In genomic region chrIII:13692555-13692954, ce11 we compare ENCODE assay signal across 4 worm cellular contexts.
TF ChIP-seq lines count a peak whose summit lies in the region.

Gene cyn-2 (plus strand): TSS chrIII:13692668.

TF ChIP-seq in whole organism, L3 larva, 47 proteins besides CTCF, POLR2A, EP300 and RAD21:
- no peak for TF ChIP-seq daf-12 (tag; optimal IDR thresholded peaks at IDR 0.05; lab: Kevin White, UChicago)
- TF ChIP-seq ceh-28 (tag; optimal IDR thresholded peaks at IDR 0.05; lab: Kevin White, UChicago) = peak; percentile 27

TF ChIP-seq in whole organism, L4 larva, 104 proteins besides CTCF, POLR2A, EP300 and RAD21:
- peak; percentile 32 for TF ChIP-seq ama-1 (optimal IDR thresholded peaks at IDR 0.05; lab: Kevin White, UChicago)
- no peak for TF ChIP-seq saeg-2 (GFP tag; IDR thresholded peaks at IDR 0.05; lab: Robert Waterston, UW)
- TF ChIP-seq snpc-1.2 (GFP tag; IDR thresholded peaks at IDR 0.05; lab: Robert Waterston, UW) = no peak
- TF ChIP-seq daf-19 (GFP tag; conservative IDR thresholded peaks at IDR 0.05; lab: Robert Waterston, UW) = 0 out of 2 replicates have a peak, but pooled peaks have one; percentile 8
- no peak for TF ChIP-seq hmg-1.1 (GFP tag; IDR thresholded peaks at IDR 0.05; lab: Robert Waterston, UW)
- TF ChIP-seq nhr-28 (tag; optimal IDR thresholded peaks at IDR 0.05; lab: Kevin White, UChicago) = no peak
- peak; percentile 38 for TF ChIP-seq mes-2 (tag; optimal IDR thresholded peaks at IDR 0.05; lab: Kevin White, UChicago; ENCODE audit: poor library complexity, severe bottlenecking)
- TF ChIP-seq hlh-30 (tag; optimal IDR thresholded peaks at IDR 0.05; lab: Kevin White, UChicago; ENCODE audit: insufficient read depth) = peak; percentile 34
- TF ChIP-seq ceh-28 (tag; optimal IDR thresholded peaks at IDR 0.05; lab: Kevin White, UChicago) = peak; percentile 51
- peak; percentile 21 for TF ChIP-seq duxl-1 (tag; optimal IDR thresholded peaks at IDR 0.05; lab: Kevin White, UChicago; ENCODE audit: poor library complexity)
- TF ChIP-seq ceh-44 (GFP tag; IDR thresholded peaks at IDR 0.05; lab: Robert Waterston, UW) = no peak
- no peak for TF ChIP-seq hif-1 (tag; optimal IDR thresholded peaks at IDR 0.05; lab: Kevin White, UChicago)
- TF ChIP-seq unc-39 (tag; optimal IDR thresholded peaks at IDR 0.05; lab: Kevin White, UChicago) = no peak
- no peak for TF ChIP-seq hlh-11 (tag; optimal IDR thresholded peaks at IDR 0.05; lab: Kevin White, UChicago)
- TF ChIP-seq ztf-7 (tag; optimal IDR thresholded peaks at IDR 0.05; lab: Kevin White, UChicago) = no peak

TF ChIP-seq in whole organism, midembryonic, 9 proteins besides CTCF, POLR2A, EP300 and RAD21:
- peak; percentile 16; the same call in 1 of the 2 replicates for TF ChIP-seq T22C8.4 (GFP tag; IDR thresholded peaks at IDR 0.05; lab: Robert Waterston, UW)
- no peak for TF ChIP-seq ztf-23 (GFP tag; IDR thresholded peaks at IDR 0.05; lab: Robert Waterston, UW)

TF ChIP-seq in whole organism, young adult, 124 proteins besides CTCF, POLR2A, EP300 and RAD21:
- TF ChIP-seq hmg-20 (GFP tag; IDR thresholded peaks at IDR 0.05; lab: Robert Waterston, UW) = no peak
- peak; percentile 22 for TF ChIP-seq B0035.1 (tag; optimal IDR thresholded peaks at IDR 0.05; lab: Kevin White, UChicago)
- no peak for TF ChIP-seq dox-1 (GFP tag; IDR thresholded peaks at IDR 0.05; lab: Robert Waterston, UW)
- TF ChIP-seq F37B4.10 (GFP tag; IDR thresholded peaks at IDR 0.05; lab: Robert Waterston, UW) = no peak
- TF ChIP-seq D2030.7 (GFP tag; IDR thresholded peaks at IDR 0.05; lab: Robert Waterston, UW) = peak; percentile 25; the same call in 1 of the 2 replicates
- TF ChIP-seq B0336.3 (GFP tag; IDR thresholded peaks at IDR 0.05; lab: Robert Waterston, UW) = peak; percentile 56
- TF ChIP-seq ztf-6 (GFP tag; IDR thresholded peaks at IDR 0.05; lab: Robert Waterston, UW) = no peak
- 0 out of 2 replicates have a peak, but pooled peaks have one; percentile 7 for TF ChIP-seq nfyb-1 (GFP tag; IDR thresholded peaks at IDR 0.05; lab: Robert Waterston, UW)
- TF ChIP-seq F23B12.7 (tag; optimal IDR thresholded peaks at IDR 0.05; lab: Kevin White, UChicago; ENCODE audit: insufficient read depth) = no peak
- no peak for TF ChIP-seq madf-10 (tag; optimal IDR thresholded peaks at IDR 0.05; lab: Kevin White, UChicago)
- TF ChIP-seq ets-4 (GFP tag; optimal IDR thresholded peaks at IDR 0.05; lab: Kevin White, UChicago) = no peak
- peak; percentile 10 for TF ChIP-seq die-1 (tag; optimal IDR thresholded peaks at IDR 0.05; lab: Kevin White, UChicago)
- TF ChIP-seq F52B5.7 (tag; optimal IDR thresholded peaks at IDR 0.05; lab: Kevin White, UChicago) = peak; percentile 42
- 0 out of 2 replicates have a peak, but pooled peaks have one; percentile 28 for TF ChIP-seq pbrm-1 (GFP tag; IDR thresholded peaks at IDR 0.05; lab: Robert Waterston, UW)
- no peak for TF ChIP-seq Y53F4B.3 (GFP tag; IDR thresholded peaks at IDR 0.05; lab: Robert Waterston, UW)
- peak; percentile 61; the same call in 1 of the 2 replicates for TF ChIP-seq attf-6 (GFP tag; IDR thresholded peaks at IDR 0.05; lab: Robert Waterston, UW)
- TF ChIP-seq athp-1 (tag; optimal IDR thresholded peaks at IDR 0.05; lab: Kevin White, UChicago) = peak; percentile 36
- no peak for TF ChIP-seq bed-1 (GFP tag; IDR thresholded peaks at IDR 0.05; lab: Robert Waterston, UW)
TF ChIP-seq in whole organism, young adult: peak in this region for 9.
